Worm (Caenorhabditis elegans): ENCODE measurements around the gene grd-5.

DNA sequence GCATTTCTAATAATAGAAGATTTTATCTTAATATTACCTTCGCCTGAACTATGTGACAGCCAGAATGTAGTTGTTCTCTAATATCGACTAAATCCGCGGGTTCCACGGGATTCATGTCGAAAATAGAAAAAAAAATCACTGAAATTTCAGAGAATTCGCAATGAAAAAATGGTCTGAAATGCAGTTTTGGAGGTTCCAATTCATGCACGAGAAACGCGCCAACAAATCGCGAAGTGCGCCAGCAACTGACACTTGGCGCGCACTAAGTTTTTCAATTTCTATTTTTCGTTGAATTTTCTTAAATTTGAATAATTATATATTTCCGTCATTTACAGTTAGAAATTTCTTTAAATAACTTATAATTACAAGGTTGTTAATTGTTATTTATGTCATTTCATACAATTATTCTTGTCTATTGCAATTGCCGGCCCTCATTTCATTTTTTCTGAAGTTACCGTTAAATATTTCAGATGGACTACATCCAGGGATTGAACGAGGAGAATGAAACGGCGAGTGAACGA, 48.9 kb upstream of the grd-5 start, which contains the start of the genes F25G6.9 and symk-1:
- TF ChIP-seq dao-5 (tag; optimal IDR thresholded peaks at IDR 0.05) (no peak), him-1 (tag; optimal IDR thresholded peaks at IDR 0.05) (no peak), W03F9.2 (tag; optimal IDR thresholded peaks at IDR 0.05) (peak; percentile 70)
